Worm (Caenorhabditis elegans) whole organism, L2 larva: ENCODE measurements around the gene ZK669.5.

Experiments
- C34F6.9 ChIP-seq: fragments of 150-350 bp; optimal IDR thresholded peaks from 2 replicates; lab custom pipeline; 2014; ENCODE audit warnings: missing biosample characterization, missing genetic modification characterization
- Y55F3AM.14 ChIP-seq: fragments of 200-800 bp; sonication (Bioruptor generic); optimal IDR thresholded peaks from 2 replicates; lab custom pipeline; 2018; ENCODE audit warnings: mild to moderate bottlenecking, missing genetic modification characterization, missing compliant biosample characterization
- ZK546.5 ChIP-seq: sonication (generic microtip); optimal IDR thresholded peaks from 2 replicates; lab custom pipeline; 2017; ENCODE audit warnings: missing biosample characterization, missing genetic modification characterization
- alr-1 ChIP-seq: fragments of 150-350 bp; optimal IDR thresholded peaks from 2 replicates; lab custom pipeline; 2014; ENCODE audit warnings: missing biosample characterization, missing genetic modification characterization
- ceh-16 ChIP-seq: fragments of 150-350 bp; optimal IDR thresholded peaks from 2 replicates; lab custom pipeline; 2014; ENCODE audit warnings: missing biosample characterization, missing genetic modification characterization
- ceh-82 ChIP-seq: fragments of 150-350 bp; optimal IDR thresholded peaks from 2 replicates; lab custom pipeline; 2014; ENCODE audit warnings: missing biosample characterization, missing genetic modification characterization
- crh-2 ChIP-seq: sonication (generic microtip); optimal IDR thresholded peaks from 2 replicates; lab custom pipeline; 2017; ENCODE audit warnings: missing biosample characterization, missing genetic modification characterization
- elt-1 ChIP-seq: fragments of 150-350 bp; optimal IDR thresholded peaks from 2 replicates; lab custom pipeline; 2014; ENCODE audit warnings: missing biosample characterization, missing genetic modification characterization
- elt-3 ChIP-seq: sonication (generic microtip); optimal IDR thresholded peaks from 2 replicates; lab custom pipeline; 2017; ENCODE audit warnings: missing biosample characterization, missing genetic modification characterization
- fos-1 ChIP-seq: fragments of 150-350 bp; optimal IDR thresholded peaks from 2 replicates; lab custom pipeline; 2014; ENCODE audit warnings: missing biosample characterization, missing genetic modification characterization
- gmeb-1 ChIP-seq: fragments of 150-350 bp; optimal IDR thresholded peaks from 2 replicates; lab custom pipeline; 2014; ENCODE audit warnings: missing biosample characterization, missing genetic modification characterization
- lin-11 ChIP-seq: fragments of 150-350 bp; sonication (generic microtip); optimal IDR thresholded peaks from 2 replicates; lab custom pipeline; 2014; ENCODE audit warnings: missing biosample characterization, missing genetic modification characterization, inconsistent platforms, mixed read lengths
- lin-13 ChIP-seq: fragments of 150-350 bp; optimal IDR thresholded peaks from 2 replicates; lab custom pipeline; 2014; ENCODE audit warnings: missing biosample characterization, missing genetic modification reagents, missing genetic modification characterization
- lin-39 ChIP-seq: fragments of 150-350 bp; optimal IDR thresholded peaks from 2 replicates; lab custom pipeline; 2014; ENCODE audit warnings: missing biosample characterization, missing genetic modification reagents, missing genetic modification characterization
- lsy-2 ChIP-seq, 2 experiments: fragments of 150-350 bp in 1 of 2; sonication (generic microtip) in 1 of 2; optimal IDR thresholded peaks; 2 replicates each; lab custom pipeline; 2014 to 2017; ENCODE audit warnings: missing biosample characterization in 2 of 2, missing genetic modification characterization in 2 of 2
- mab-5 ChIP-seq: fragments of 150-350 bp; optimal IDR thresholded peaks from 2 replicates; lab custom pipeline; 2014; ENCODE audit warnings: missing biosample characterization, missing genetic modification characterization
- mbf-1 ChIP-seq: sonication (generic microtip); optimal IDR thresholded peaks from 2 replicates; lab custom pipeline; 2017; ENCODE audit warnings: missing biosample characterization, missing genetic modification characterization
- nhr-10 ChIP-seq: sonication (generic microtip); optimal IDR thresholded peaks from 2 replicates; lab custom pipeline; 2017; ENCODE audit warnings: missing biosample characterization, missing genetic modification characterization
- nhr-11 ChIP-seq: fragments of 150-350 bp; optimal IDR thresholded peaks from 2 replicates; lab custom pipeline; 2014; ENCODE audit warnings: missing biosample characterization, missing genetic modification characterization
- nhr-12 ChIP-seq: fragments of 150-350 bp; optimal IDR thresholded peaks from 2 replicates; lab custom pipeline; 2014; ENCODE audit warnings: missing biosample characterization, missing genetic modification characterization
- nhr-129 ChIP-seq: fragments of 150-350 bp; optimal IDR thresholded peaks from 2 replicates; lab custom pipeline; 2014; ENCODE audit warnings: missing biosample characterization, missing genetic modification characterization
- nhr-21 ChIP-seq: fragments of 150-350 bp; optimal IDR thresholded peaks from 2 replicates; lab custom pipeline; 2014; ENCODE audit warnings: missing biosample characterization, missing genetic modification characterization
- nhr-237 ChIP-seq: fragments of 150-350 bp; optimal IDR thresholded peaks from 2 replicates; lab custom pipeline; 2014; ENCODE audit warnings: missing biosample characterization, missing genetic modification characterization
- nhr-25 ChIP-seq: fragments of 150-350 bp; sonication (generic microtip); optimal IDR thresholded peaks from 3 replicates; lab custom pipeline; 2014; ENCODE audit warnings: missing biosample characterization, missing genetic modification characterization
- nhr-6 ChIP-seq: fragments of 150-350 bp; optimal IDR thresholded peaks from 2 replicates; lab custom pipeline; 2014; ENCODE audit warnings: missing biosample characterization, missing genetic modification characterization
- nhr-77 ChIP-seq: fragments of 150-350 bp; optimal IDR thresholded peaks from 2 replicates; lab custom pipeline; 2014; ENCODE audit warnings: missing biosample characterization, missing genetic modification characterization
- sem-4 ChIP-seq: fragments of 150-350 bp; optimal IDR thresholded peaks from 2 replicates; lab custom pipeline; 2014; ENCODE audit warnings: missing biosample characterization, missing genetic modification reagents, missing genetic modification characterization
- skn-1 ChIP-seq: sonication (generic microtip); optimal IDR thresholded peaks from 2 replicates; lab custom pipeline; 2017; ENCODE audit warnings: missing biosample characterization, missing genetic modification characterization
- sma-3 ChIP-seq: sonication (generic microtip); optimal IDR thresholded peaks from 2 replicates; lab custom pipeline; 2016; ENCODE audit warnings: missing genetic modification reagents, missing genetic modification characterization, missing compliant biosample characterization
- sma-9 ChIP-seq, 2 experiments: fragments of 150-350 bp in 1 of 2; sonication (generic microtip) in 1 of 2; optimal IDR thresholded peaks; 2 replicates each; lab custom pipeline; 2014 to 2016; ENCODE audit warnings: missing genetic modification characterization in 2 of 2, mild to moderate bottlenecking in 1 of 2, missing biosample characterization in 1 of 2, missing compliant biosample characterization in 1 of 2, missing genetic modification reagents in 1 of 2, moderate library complexity in 1 of 2
- snpc-4 ChIP-seq: fragments of 150-350 bp; optimal IDR thresholded peaks from 2 replicates; lab custom pipeline; 2014; ENCODE audit warnings: missing biosample characterization, missing genetic modification characterization
- unc-39 ChIP-seq: fragments of 150-350 bp; optimal IDR thresholded peaks from 2 replicates; lab custom pipeline; 2014; ENCODE audit warnings: missing biosample characterization, missing genetic modification characterization
- unc-55 ChIP-seq: fragments of 150-350 bp; sonication (generic microtip); optimal IDR thresholded peaks from 3 replicates; lab custom pipeline; 2014; ENCODE audit warnings: missing biosample characterization, missing genetic modification reagents, missing genetic modification characterization
- unc-62 ChIP-seq: fragments of 150-350 bp; optimal IDR thresholded peaks from 2 replicates; lab custom pipeline; 2014; ENCODE audit warnings: missing biosample characterization, missing genetic modification reagents, missing genetic modification characterization
- ztf-1 ChIP-seq: fragments of 200-800 bp; sonication (Bioruptor generic); conservative IDR thresholded peaks from 2 replicates; pipeline ENCODE4 v1.3.6; 2022; ENCODE audit warnings: missing genetic modification characterization, missing compliant biosample characterization
- ztf-11 ChIP-seq: sonication (generic microtip); optimal IDR thresholded peaks from 2 replicates; lab custom pipeline; 2017; ENCODE audit warnings: missing biosample characterization, missing genetic modification characterization
- ztf-4 ChIP-seq: fragments of 150-350 bp; optimal IDR thresholded peaks from 2 replicates; lab custom pipeline; 2014; ENCODE audit warnings: missing biosample characterization, missing genetic modification characterization

The ZK669.5 gene

ce11 chrII:7930671-7931070, 16.0 kb downstream of the ZK669.5 start:
- peak; percentile 69 for TF ChIP-seq ceh-16
- TF ChIP-seq sma-3 (GFP tag; lab: Kevin White, UChicago): no peak

- TF ChIP-seq nhr-12 (tag; lab: Kevin White, UChicago): no peak
Measured at ce11 chrII:7928600-7928999, 18.1 kb downstream of the ZK669.5 start, which contains the start of gene spv-1. Gene spv-1 (minus strand): TSS chrII:7928700.

DNA sequence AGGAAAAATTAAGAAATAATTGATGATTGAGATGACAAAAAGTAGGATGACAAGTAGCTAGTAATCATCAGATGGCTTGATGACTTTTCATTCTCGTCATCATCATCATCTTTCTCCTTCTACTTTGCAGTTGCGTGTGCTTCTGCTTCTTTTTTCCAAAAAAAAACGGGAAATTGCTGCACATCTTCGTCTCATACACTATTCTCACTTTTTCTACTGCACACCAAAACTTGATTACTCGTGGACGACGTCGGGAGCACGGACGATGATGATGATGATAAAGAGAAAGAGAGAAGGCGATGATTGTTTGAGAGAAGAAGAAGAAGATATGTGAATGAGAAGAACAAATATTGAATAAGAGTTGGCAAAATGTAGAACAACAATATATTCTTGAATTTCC, 25.5 kb downstream of the ZK669.5 start:
- TF ChIP-seq sma-9 (GFP tag; optimal IDR thresholded peaks at IDR 0.05; lab: Kevin White, UChicago) (peak; percentile 4), sma-9 (tag; optimal IDR thresholded peaks at IDR 0.05; lab: Kevin White, UChicago) (no peak), nhr-129 (tag; lab: Kevin White, UChicago) (peak; percentile 21), Y55F3AM.14 (GFP tag; lab: Kevin White, UChicago) (no peak), crh-2 (peak; percentile 1), ceh-16 (no peak)

DNA sequence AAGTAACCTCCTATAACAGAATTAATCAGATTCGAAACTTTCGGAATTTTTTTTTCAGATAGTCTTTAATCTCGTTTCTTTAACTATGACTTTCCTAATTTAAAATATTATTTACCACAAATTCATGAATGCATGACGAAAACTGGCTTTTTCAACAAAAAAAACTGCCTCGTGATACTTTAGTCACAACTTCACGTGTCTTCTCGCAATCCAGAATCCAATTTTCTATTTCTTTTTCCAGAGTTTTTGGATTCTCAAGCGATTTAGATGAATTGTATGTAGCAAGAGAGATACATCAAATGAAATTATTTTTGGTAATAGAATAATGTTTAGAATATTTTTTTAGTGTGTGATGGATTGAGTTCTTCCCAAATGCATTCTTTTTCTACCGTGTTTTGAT, 26.5 kb downstream of the ZK669.5 start:
- peak; percentile 25 for TF ChIP-seq unc-55 (GFP tag; lab: Kevin White, UChicago)
- TF ChIP-seq skn-1 (tag; lab: Kevin White, UChicago): no peak
- peak; percentile 24 for TF ChIP-seq C34F6.9 (tag; lab: Kevin White, UChicago)

DNA sequence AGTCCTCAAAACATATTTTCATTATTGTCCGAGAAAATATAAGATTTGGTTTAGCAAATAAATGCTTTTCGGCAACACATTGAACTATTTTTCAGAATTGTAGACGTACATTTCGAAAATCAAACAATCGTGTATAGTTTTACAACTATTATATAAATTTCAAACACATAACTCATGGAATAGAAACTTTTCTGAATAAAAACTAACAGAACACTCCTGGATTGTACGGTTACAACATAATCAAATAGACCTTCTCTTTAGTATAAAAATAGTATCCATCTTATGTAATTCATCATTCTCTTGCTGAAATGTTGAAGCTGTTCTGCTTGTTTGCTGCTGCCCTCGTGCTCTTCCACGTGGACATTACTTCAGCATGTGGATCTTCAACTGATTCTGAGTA, 35.7 kb downstream of the ZK669.5 start, which contains the start of gene ZK675.4:
Gene ZK675.4, plus strand, starts transcription at position 301 of the 400 bp plus-strand sequence.
- no peak for TF ChIP-seq ztf-11 (tag; lab: Kevin White, UChicago)
- TF ChIP-seq ceh-16: no peak
- no peak for TF ChIP-seq ztf-1
- TF ChIP-seq nhr-6 (tag; lab: Kevin White, UChicago): no peak
- no peak for TF ChIP-seq lsy-2 (tag; optimal IDR thresholded peaks at IDR 0.05; lab: Kevin White, UChicago)
- TF ChIP-seq mbf-1 (tag; lab: Kevin White, UChicago): no peak

ce11 chrII:7907539-7907997, 39.1 kb downstream of the ZK669.5 start, which contains the start of gene best-23:
Gene best-23 (minus strand): TSS chrII:7907589.
- no peak for TF ChIP-seq nhr-77 (tag; lab: Kevin White, UChicago)
- no peak for TF ChIP-seq unc-55 (GFP tag; lab: Kevin White, UChicago)
- no peak for TF ChIP-seq ceh-16
- no peak for TF ChIP-seq snpc-4 (tag; lab: Kevin White, UChicago)
- TF ChIP-seq gmeb-1 (tag; lab: Kevin White, UChicago): no peak
- TF ChIP-seq lin-11: no peak
- peak; percentile 29 for TF ChIP-seq sma-9 (GFP tag; optimal IDR thresholded peaks at IDR 0.05; lab: Kevin White, UChicago)
- no peak for TF ChIP-seq sma-9 (tag; optimal IDR thresholded peaks at IDR 0.05; lab: Kevin White, UChicago)
- no peak for TF ChIP-seq mab-5
- TF ChIP-seq nhr-21 (tag; lab: Kevin White, UChicago): no peak
- peak; percentile 3 for TF ChIP-seq sem-4 (tag; lab: Kevin White, UChicago)
- TF ChIP-seq elt-3 (tag; lab: Kevin White, UChicago): no peak
- peak in 1 of 2 experiments; percentile 28 for TF ChIP-seq lsy-2 (tag; optimal IDR thresholded peaks at IDR 0.05; lab: Kevin White, UChicago)
- TF ChIP-seq C34F6.9 (tag; lab: Kevin White, UChicago): peak; percentile 28
- TF ChIP-seq mbf-1 (tag; lab: Kevin White, UChicago): no peak
- no peak for TF ChIP-seq ceh-82
- TF ChIP-seq unc-62 (GFP tag; lab: Kevin White, UChicago): no peak
- no peak for TF ChIP-seq nhr-25 (tag; lab: Kevin White, UChicago)
- no peak for TF ChIP-seq nhr-11 (tag; lab: Kevin White, UChicago)
- TF ChIP-seq nhr-129 (tag; lab: Kevin White, UChicago): no peak
- TF ChIP-seq ztf-4 (tag; lab: Kevin White, UChicago): no peak
- no peak for TF ChIP-seq lin-13

ce11 chrII:7901990-7902389, 44.7 kb downstream of the ZK669.5 start:
- TF ChIP-seq nhr-25 (tag; lab: Kevin White, UChicago) (no peak), nhr-237 (no peak), lin-39 (tag; lab: Kevin White, UChicago) (no peak), ceh-16 (no peak), ZK546.5 (tag; lab: Kevin White, UChicago) (no peak), alr-1 (tag; lab: Kevin White, UChicago) (no peak), mbf-1 (tag; lab: Kevin White, UChicago) (no peak), nhr-10 (tag; lab: Kevin White, UChicago) (no peak), ztf-11 (tag; lab: Kevin White, UChicago) (no peak), unc-39 (tag; lab: Kevin White, UChicago) (no peak), unc-55 (GFP tag; lab: Kevin White, UChicago) (no peak), lin-11 (no peak), fos-1 (tag; lab: Kevin White, UChicago) (no peak), sem-4 (tag; lab: Kevin White, UChicago) (no peak), ztf-1 (no peak), unc-62 (GFP tag; lab: Kevin White, UChicago) (no peak), elt-1 (tag; lab: Kevin White, UChicago) (no peak), gmeb-1 (tag; lab: Kevin White, UChicago) (no peak), nhr-12 (tag; lab: Kevin White, UChicago) (no peak), nhr-6 (tag; lab: Kevin White, UChicago) (no peak)
- TF ChIP-seq, all 48 proteins: peak for 0
